Worm (Caenorhabditis elegans) whole organism, L4 larva: Measurements from ENCODE around the gene R02F2.7.

Source experiments
- aly-2 ChIP-seq: sonication (generic microtip); optimal IDR thresholded peaks from 2 replicates; lab custom pipeline; 2018; ENCODE audit warnings: missing biosample characterization, missing genetic modification characterization
- dmd-8 ChIP-seq: fragments of 200-800 bp; sonication (Bioruptor generic); IDR thresholded peaks from 2 replicates; pipeline ENCODE4 v1.3.6; 2022; ENCODE audit warnings: missing genetic modification characterization, missing compliant biosample characterization
- fkh-10 ChIP-seq: fragments of 150-350 bp; optimal IDR thresholded peaks from 2 replicates; lab custom pipeline; 2014; ENCODE audit warnings: missing biosample characterization, missing genetic modification reagents, missing genetic modification characterization
- lir-3 ChIP-seq: sonication (generic microtip); optimal IDR thresholded peaks from 2 replicates; lab custom pipeline; 2016; ENCODE audit warnings: mild to moderate bottlenecking, missing genetic modification characterization, missing compliant biosample characterization
- lsy-2 ChIP-seq, 2 experiments: fragments of 150-350 bp in 1 of 2; sonication (generic microtip) in 1 of 2; optimal IDR thresholded peaks; 2 replicates each; lab custom pipeline; 2014 to 2017; ENCODE audit warnings: missing biosample characterization in 2 of 2, missing genetic modification characterization in 2 of 2
- mdl-1 ChIP-seq, 2 experiments: fragments of 150-350 bp in 1 of 2; sonication (generic microtip) in 1 of 2; optimal IDR thresholded peaks; 2 replicates each; lab custom pipeline; 2014 to 2017; ENCODE audit warnings: missing biosample characterization in 2 of 2, missing genetic modification characterization in 2 of 2
- nhr-28 ChIP-seq: fragments of 150-350 bp; optimal IDR thresholded peaks from 2 replicates; lab custom pipeline; 2014; ENCODE audit warnings: missing biosample characterization, missing genetic modification characterization
- nhr-76 ChIP-seq: fragments of 150-350 bp; optimal IDR thresholded peaks from 2 replicates; lab custom pipeline; 2014; ENCODE audit warnings: missing biosample characterization, missing genetic modification characterization
- sdz-12 ChIP-seq: fragments of 200-800 bp; sonication (Bioruptor generic); optimal IDR thresholded peaks from 2 replicates; lab custom pipeline; 2018; ENCODE audit warnings: mild to moderate bottlenecking, missing genetic modification characterization, missing compliant biosample characterization
- snpc-4 ChIP-seq: fragments of 150-350 bp; optimal IDR thresholded peaks from 2 replicates; lab custom pipeline; 2014; ENCODE audit warnings: missing biosample characterization, missing genetic modification characterization
- unc-130 ChIP-seq: sonication (generic microtip); optimal IDR thresholded peaks from 2 replicates; lab custom pipeline; 2016; ENCODE audit warnings: missing genetic modification reagents, missing genetic modification characterization, missing compliant biosample characterization
- ztf-11 ChIP-seq: fragments of 150-350 bp; optimal IDR thresholded peaks from 2 replicates; lab custom pipeline; 2014; ENCODE audit warnings: missing biosample characterization, missing genetic modification characterization

DNA sequence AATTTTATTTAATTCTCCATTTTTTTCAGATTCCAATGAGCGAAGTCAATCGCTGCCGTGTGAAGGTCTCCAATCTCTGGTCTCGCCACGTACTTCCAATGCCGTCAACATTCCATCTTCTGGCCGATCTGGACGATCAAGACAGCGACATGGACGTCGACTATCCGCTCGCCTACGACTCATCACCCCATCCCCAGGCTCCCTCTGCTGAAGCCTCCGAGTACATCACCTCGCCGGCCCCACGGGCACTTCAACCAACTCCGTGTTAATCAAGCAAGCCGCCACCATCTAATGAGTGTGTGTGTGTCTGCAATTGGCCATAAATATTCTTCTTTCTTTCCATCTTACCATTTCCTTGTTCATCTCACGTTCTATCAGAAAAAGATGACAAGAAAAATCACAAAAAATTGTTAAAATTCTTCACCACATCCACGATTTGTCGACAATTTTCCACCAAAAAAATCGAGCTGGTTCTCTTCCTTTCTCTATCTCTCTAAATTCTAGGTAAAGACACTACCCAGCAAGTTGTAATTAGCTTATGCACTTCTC lies 22.0 kb upstream of the R02F2.7 start:
- no peak for TF ChIP-seq mdl-1 (tag; optimal IDR thresholded peaks at IDR 0.05; lab: Kevin White, UChicago)
- no peak for TF ChIP-seq lir-3 (tag; lab: Kevin White, UChicago)
- TF ChIP-seq aly-2 (tag; lab: Kevin White, UChicago) = no peak
- no peak for TF ChIP-seq unc-130 (GFP tag; lab: Kevin White, UChicago)
- no peak for TF ChIP-seq nhr-28 (tag; lab: Kevin White, UChicago)
- no peak for TF ChIP-seq dmd-8 (GFP tag; lab: Robert Waterston, UW)
- no peak for TF ChIP-seq sdz-12 (GFP tag; lab: Kevin White, UChicago)
- no peak for TF ChIP-seq fkh-10 (GFP tag; lab: Kevin White, UChicago)
- no peak for TF ChIP-seq ztf-11 (tag; lab: Kevin White, UChicago)
- TF ChIP-seq snpc-4 = no peak
- no peak for TF ChIP-seq lsy-2 (tag; optimal IDR thresholded peaks at IDR 0.05; lab: Kevin White, UChicago)
- TF ChIP-seq nhr-76 = no peak
